Worm (Caenorhabditis elegans): Measurements from ENCODE around the gene C27D9.2.

The C27D9.2 gene

DNA sequence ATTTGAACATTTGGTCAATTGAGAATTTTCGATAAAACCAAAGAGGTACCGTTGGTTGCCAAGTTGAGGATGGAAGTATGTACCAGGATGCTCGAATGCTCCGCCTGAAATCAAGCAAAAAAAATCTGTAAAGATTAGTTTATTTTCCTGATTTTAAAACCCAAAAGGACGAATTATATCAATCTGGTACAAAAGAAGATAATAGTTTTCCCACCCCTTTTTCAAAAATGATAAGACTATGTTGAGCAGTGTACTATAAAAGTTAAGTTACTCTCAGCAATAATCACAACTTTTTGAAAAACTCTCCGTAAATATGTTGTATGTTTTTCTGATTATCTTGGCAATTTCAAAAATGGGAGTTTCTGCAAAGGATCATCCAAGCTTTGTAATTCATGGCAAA, 1.8 kb upstream of the C27D9.2 start, which contains the start of gene F26G1.3:
F26G1.3 (plus strand) TSS at position 301 of the 400 bp plus-strand sequence.
- TF ChIP-seq nhr-67 (tag; optimal IDR thresholded peaks at IDR 0.05) (no peak), skn-1 (tag; optimal IDR thresholded peaks at IDR 0.05) (no peak), sea-2 (GFP tag; optimal IDR thresholded peaks at IDR 0.05) (no peak), ceh-82 (tag; optimal IDR thresholded peaks at IDR 0.05) (no peak), elt-1 (tag; optimal IDR thresholded peaks at IDR 0.05) (no peak), unc-39 (tag; optimal IDR thresholded peaks at IDR 0.05) (no peak), egl-27 (tag; optimal IDR thresholded peaks at IDR 0.05) (no peak), hmg-11 (tag; optimal IDR thresholded peaks at IDR 0.05) (no peak), ceh-9 (tag; optimal IDR thresholded peaks at IDR 0.05) (no peak), R02D3.7 (tag; optimal IDR thresholded peaks at IDR 0.05) (no peak), tbx-2 (tag; optimal IDR thresholded peaks at IDR 0.05) (no peak), ama-1 (optimal IDR thresholded peaks at IDR 0.05) (no peak), pqm-1 (tag; optimal IDR thresholded peaks at IDR 0.05) (no peak), nhr-28 (tag; optimal IDR thresholded peaks at IDR 0.05) (no peak), elt-2 (tag; optimal IDR thresholded peaks at IDR 0.05) (no peak), mml-1 (tag; optimal IDR thresholded peaks at IDR 0.05) (no peak), daf-12 (tag; optimal IDR thresholded peaks at IDR 0.05) (no peak), mdl-1 (tag; optimal IDR thresholded peaks at IDR 0.05) (no peak), nhr-76 (tag; optimal IDR thresholded peaks at IDR 0.05) (no peak), nhr-77 (tag; optimal IDR thresholded peaks at IDR 0.05) (no peak)

DNA sequence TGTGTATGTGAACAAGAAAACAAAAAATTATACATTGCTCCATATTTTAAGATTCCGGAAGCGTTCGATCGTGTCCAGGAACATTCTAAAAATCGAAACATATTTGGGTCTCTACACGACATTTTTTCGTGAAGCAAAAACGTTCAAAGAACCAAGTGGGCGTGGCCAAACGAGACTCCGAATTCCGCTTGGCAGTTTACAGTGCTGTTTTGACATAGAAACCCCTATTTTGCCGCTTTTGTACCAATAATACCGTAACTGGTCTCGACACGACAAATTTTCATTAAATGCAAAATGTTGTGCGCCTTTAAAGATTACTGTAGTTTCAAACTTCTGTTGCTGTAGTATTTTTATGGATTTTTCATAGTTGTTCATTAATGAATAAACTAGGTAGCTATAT, 997 bp downstream of the C27D9.2 start:
- TF ChIP-seq fkh-2 (tag; optimal IDR thresholded peaks at IDR 0.05) (no peak), mdl-1 (tag; optimal IDR thresholded peaks at IDR 0.05) (no peak), lin-15B (tag; optimal IDR thresholded peaks at IDR 0.05) (no peak), ztf-4 (tag; optimal IDR thresholded peaks at IDR 0.05) (no peak), sea-2 (GFP tag; optimal IDR thresholded peaks at IDR 0.05) (no peak), nhr-43 (tag; optimal IDR thresholded peaks at IDR 0.05; ENCODE audit: poor library complexity, severe bottlenecking) (no peak), unc-62 (GFP tag; optimal IDR thresholded peaks at IDR 0.05) (no peak), zag-1 (tag; optimal IDR thresholded peaks at IDR 0.05) (no peak)

DNA sequence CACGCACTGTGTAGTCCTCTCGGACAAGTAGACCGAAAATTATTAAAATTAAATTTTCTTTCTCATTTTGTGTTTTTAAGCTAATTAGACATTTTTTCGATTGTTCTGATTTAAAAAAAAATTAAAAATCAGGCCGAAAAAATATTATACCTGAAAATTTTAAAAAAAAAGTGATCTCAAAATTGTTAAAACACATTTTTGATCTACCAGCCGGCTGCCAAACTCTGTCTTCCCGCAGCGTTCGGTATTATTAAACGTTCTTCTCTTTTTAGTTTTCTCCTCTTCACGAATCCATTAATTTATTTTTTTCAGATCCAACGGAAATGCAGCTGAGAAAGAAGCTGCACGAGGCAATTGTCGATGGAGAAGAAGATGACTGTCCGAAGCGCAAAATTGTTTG, 3.5 kb downstream of the C27D9.2 start, which contains the start of gene C27D9.1:
C27D9.1 (plus strand) TSS at position 281 of the 400 bp plus-strand sequence.
- no peak for TF ChIP-seq ama-1 (optimal IDR thresholded peaks at IDR 0.05)
- no peak for TF ChIP-seq pqm-1 (tag; optimal IDR thresholded peaks at IDR 0.05)
- TF ChIP-seq tbx-2 (tag; optimal IDR thresholded peaks at IDR 0.05), result no peak
- no peak for TF ChIP-seq ceh-82 (tag; optimal IDR thresholded peaks at IDR 0.05)
- TF ChIP-seq unc-39 (tag; optimal IDR thresholded peaks at IDR 0.05), result no peak
- TF ChIP-seq aly-2 (tag; optimal IDR thresholded peaks at IDR 0.05), result no peak
- TF ChIP-seq nhr-23 (tag; optimal IDR thresholded peaks at IDR 0.05), result no peak
- TF ChIP-seq eor-1 (tag; optimal IDR thresholded peaks at IDR 0.05), result no peak
- no peak for TF ChIP-seq elt-3 (tag; optimal IDR thresholded peaks at IDR 0.05)
- no peak for TF ChIP-seq fkh-2 (tag; optimal IDR thresholded peaks at IDR 0.05)
- TF ChIP-seq jun-1 (tag; optimal IDR thresholded peaks at IDR 0.05), result no peak
- TF ChIP-seq pha-4 (tag; optimal IDR thresholded peaks at IDR 0.05), result no peak
- no peak for TF ChIP-seq lin-39 (tag; optimal IDR thresholded peaks at IDR 0.05)
- TF ChIP-seq daf-12 (tag; optimal IDR thresholded peaks at IDR 0.05), result no peak
- TF ChIP-seq ceh-28 (tag; optimal IDR thresholded peaks at IDR 0.05), result no peak
- TF ChIP-seq nfya-1 (tag; optimal IDR thresholded peaks at IDR 0.05; ENCODE audit: insufficient read depth), result no peak
- TF ChIP-seq nhr-28 (tag; optimal IDR thresholded peaks at IDR 0.05), result no peak

DNA sequence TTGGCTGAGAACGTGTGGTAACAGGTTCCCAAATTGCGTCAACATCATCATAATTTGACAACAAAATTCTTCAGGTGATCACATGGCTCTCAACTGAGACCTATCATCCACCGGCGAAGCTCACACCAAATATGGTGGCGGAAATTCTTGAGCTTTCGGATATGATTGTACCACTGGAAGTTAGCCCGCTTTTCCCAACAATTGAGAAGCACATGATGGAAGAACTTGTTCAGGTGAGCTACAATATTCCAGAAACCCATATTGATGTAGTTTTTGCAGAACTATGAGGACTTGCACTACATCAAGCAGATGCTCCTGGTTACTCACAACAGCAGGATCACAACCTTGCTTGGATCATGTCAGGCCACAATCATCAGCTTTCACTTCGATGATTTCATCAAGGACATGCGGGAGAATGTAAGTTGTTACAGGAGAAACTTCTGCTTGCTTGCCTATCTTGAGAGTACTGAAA, 4.4 kb downstream of the C27D9.2 start, which contains the start of gene F41C3.1:
F41C3.1 (plus strand) TSS at position 51 of the 472 bp plus-strand sequence.
- TF ChIP-seq jun-1 (tag; optimal IDR thresholded peaks at IDR 0.05) (no peak), fkh-10 (GFP tag; optimal IDR thresholded peaks at IDR 0.05) (no peak), mdl-1 (tag; optimal IDR thresholded peaks at IDR 0.05) (no peak), ceh-16 (tag; optimal IDR thresholded peaks at IDR 0.05) (no peak), nhr-25 (tag; optimal IDR thresholded peaks at IDR 0.05) (no peak), nhr-237 (tag; optimal IDR thresholded peaks at IDR 0.05) (no peak), daf-12 (tag; optimal IDR thresholded peaks at IDR 0.05) (no peak), ceh-28 (tag; optimal IDR thresholded peaks at IDR 0.05) (no peak), ztf-11 (tag; optimal IDR thresholded peaks at IDR 0.05) (no peak)
